Worm (Caenorhabditis elegans): ENCODE measurements around the gene F02C12.1.

DNA sequence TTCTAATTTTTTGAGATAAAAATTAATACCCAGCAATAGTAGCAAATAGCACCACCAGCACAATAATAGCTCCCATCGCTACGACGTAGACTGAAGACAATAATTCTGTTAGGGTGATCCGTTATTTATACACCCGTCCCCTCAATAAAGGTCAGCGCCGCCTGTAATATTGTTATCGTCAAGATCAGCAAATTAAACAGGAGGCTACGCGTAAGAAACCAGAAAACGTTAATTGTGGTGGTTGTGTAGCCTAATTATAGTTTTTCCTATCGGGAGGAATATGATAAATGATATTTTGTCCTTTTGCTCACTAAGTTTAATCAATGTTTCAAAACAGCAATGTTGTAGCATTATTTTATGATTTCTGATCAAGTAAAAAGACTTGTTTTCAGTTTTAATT, 7.7 kb downstream of the F02C12.1 start, which contains the start of the genes cyp-13B1 and C29F7.1:
- TF ChIP-seq snpc-4 (tag; optimal IDR thresholded peaks at IDR 0.05) (no peak), ceh-82 (tag; optimal IDR thresholded peaks at IDR 0.05) (no peak), spr-3 (GFP tag; optimal IDR thresholded peaks at IDR 0.05) (no peak), ceh-20 (GFP tag; IDR thresholded peaks at IDR 0.05) (no peak), unc-62 (GFP tag; optimal IDR thresholded peaks at IDR 0.05 in 1 of 2) (no peak), unc-62 (tag; optimal IDR thresholded peaks at IDR 0.05) (no peak), aha-1 (tag) (no peak), nhr-48 (tag; optimal IDR thresholded peaks at IDR 0.05) (no peak), nhr-76 (tag; optimal IDR thresholded peaks at IDR 0.05) (no peak), F44E2.7 (GFP tag; IDR thresholded peaks at IDR 0.05) (no peak), lin-29 (GFP tag; IDR thresholded peaks at IDR 0.05) (no peak), fkh-10 (GFP tag; optimal IDR thresholded peaks at IDR 0.05) (no peak), nhr-237 (tag; optimal IDR thresholded peaks at IDR 0.05) (no peak), mes-2 (tag; optimal IDR thresholded peaks at IDR 0.05; ENCODE audit: poor library complexity, severe bottlenecking) (no peak)
